Fruit fly (Drosophila melanogaster): ENCODE results near the gene Nop56.

- TF ChIP-seq D1 (tag; optimal IDR thresholded peaks at IDR 0.05) (no peak), EcR (GFP tag; optimal IDR thresholded peaks at IDR 0.05) (no peak), CG8301 (tag; optimal IDR thresholded peaks at IDR 0.05) (no peak), CG17806 (tag; optimal IDR thresholded peaks at IDR 0.05) (no peak), CG34367 (tag; optimal IDR thresholded peaks at IDR 0.05) (no peak), CG32121 (GFP tag; IDR thresholded peaks at IDR 0.05) (no peak), CG9948 (tag; optimal IDR thresholded peaks at IDR 0.05) (no peak), Pif1B (GFP tag; optimal IDR thresholded peaks at IDR 0.05) (no peak), CG8159 (tag; optimal IDR thresholded peaks at IDR 0.05) (no peak), Pif1A (GFP tag; optimal IDR thresholded peaks at IDR 0.05) (no peak), Snoo (tag; optimal IDR thresholded peaks at IDR 0.05) (no peak), CG10348 (GFP tag; IDR thresholded peaks at IDR 0.05) (no peak), rn (GFP tag; IDR thresholded peaks at IDR 0.05) (no peak), gl (tag; optimal IDR thresholded peaks at IDR 0.05) (no peak)
These were observed 17.4 kb upstream of the Nop56 start for dm6 chr3R:22438301-22438700.

All from whole organism, pupa.